Fruit fly (Drosophila melanogaster) whole organism, pupa: ENCODE data around the gene arx.

ENCODE experiments used
- CG10348 ChIP-seq: fragments of 200-800 bp; sonication (Bioruptor generic); IDR thresholded peaks from 2 replicates; pipeline ENCODE4 v1.3.6; 2022; ENCODE audit warnings: missing biosample characterization, missing genetic modification characterization
- CG12605 ChIP-seq: fragments of 200-800 bp; sonication (Bioruptor generic); IDR thresholded peaks from 2 replicates; pipeline ENCODE4 v1.3.6; 2022; ENCODE audit warnings: missing biosample characterization, missing genetic modification characterization
- CG13204 ChIP-seq: fragments of 200-800 bp; sonication (Bioruptor generic); optimal IDR thresholded peaks from 2 replicates; lab custom pipeline; 2018; ENCODE audit warnings: missing biosample characterization, mild to moderate bottlenecking, missing genetic modification characterization, moderate library complexity
- CG14655 ChIP-seq: fragments of 200-800 bp; sonication (Bioruptor generic); optimal IDR thresholded peaks from 3 replicates; lab custom pipeline; 2017; ENCODE audit warnings: mild to moderate bottlenecking, missing biosample characterization, missing genetic modification reagents, missing genetic modification characterization
- CG17806 ChIP-seq: fragments of 200-800 bp; sonication (Bioruptor generic); optimal IDR thresholded peaks from 2 replicates; lab custom pipeline; 2018; ENCODE audit warnings: missing biosample characterization, mild to moderate bottlenecking, missing genetic modification characterization, moderate library complexity
- Ets98B ChIP-seq: fragments of 200-800 bp; sonication (Bioruptor generic); IDR thresholded peaks from 2 replicates; pipeline ENCODE4 v1.3.6; 2022; ENCODE audit warnings: missing biosample characterization, missing genetic modification characterization
- fd96Ca ChIP-seq: fragments of 200-800 bp; sonication (Bioruptor generic); IDR thresholded peaks from 3 replicates; pipeline ENCODE4 v1.3.6; 2022; ENCODE audit warnings: missing biosample characterization, missing genetic modification characterization

DNA sequence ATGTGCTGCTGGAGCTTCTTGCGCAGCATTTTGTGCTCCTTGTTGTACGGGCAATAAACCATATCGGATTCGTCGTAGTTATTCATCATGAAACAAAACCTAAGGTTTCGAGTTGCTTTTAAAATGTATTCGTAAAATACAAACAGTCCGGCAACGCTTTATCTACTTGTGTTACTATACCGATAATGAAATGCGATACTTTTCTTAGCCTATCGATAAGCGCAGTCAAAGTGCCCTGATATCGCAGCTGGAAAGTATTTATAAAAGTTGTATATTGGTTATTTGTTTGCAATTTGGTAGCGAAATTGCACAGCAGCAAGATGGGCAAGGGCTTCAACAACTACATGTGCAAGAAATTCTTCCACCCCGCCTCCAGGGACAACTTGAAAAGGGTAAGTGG, at the start of gene arx, which contains the start of gene CG6843:
- TF ChIP-seq CG12605 (GFP tag; lab: Robert Waterston, UW) (no peak), fd96Ca (no peak), CG14655 (GFP tag; lab: Kevin White, UChicago) (no peak), CG10348 (no peak), CG13204 (GFP tag; lab: Kevin White, UChicago) (no peak), CG17806 (tag; lab: Kevin White, UChicago) (no peak), Ets98B (GFP tag; lab: Robert Waterston, UW) (no peak)
